Fruit fly (Drosophila melanogaster) whole organism, embryonic: Measurements from ENCODE around the gene CG4613.
A peak's percentile ranks its signal among the peaks of the same experiment; 100 is the strongest.

ENCODE experiments used
- BtbVII ChIP-seq: fragments of 200-800 bp; sonication (Bioruptor generic); optimal IDR thresholded peaks from 3 replicates; lab custom pipeline; 2017; ENCODE audit warnings: missing biosample characterization, mild to moderate bottlenecking, missing genetic modification characterization
- CG10209 ChIP-seq: fragments of 200-800 bp; sonication (Bioruptor generic); optimal IDR thresholded peaks from 3 replicates; lab custom pipeline; 2017; ENCODE audit warnings: missing biosample characterization, mild to moderate bottlenecking, missing genetic modification characterization, missing genetic modification reagents
- CG10462 ChIP-seq: fragments of 200-800 bp; sonication (Bioruptor generic); optimal IDR thresholded peaks from 2 replicates; lab custom pipeline; 2016; ENCODE audit warnings: missing biosample characterization, missing genetic modification characterization
- CG10654 ChIP-seq: fragments of 200-800 bp; sonication (Bioruptor generic); optimal IDR thresholded peaks from 2 replicates; lab custom pipeline; 2016; ENCODE audit warnings: missing biosample characterization, missing genetic modification characterization
- CG13775 ChIP-seq: fragments of 200-800 bp; sonication (Bioruptor generic); optimal IDR thresholded peaks from 3 replicates; lab custom pipeline; 2017; ENCODE audit warnings: missing biosample characterization, mild to moderate bottlenecking, missing genetic modification characterization
- CG13894 ChIP-seq: fragments of 200-800 bp; sonication (Bioruptor generic); optimal IDR thresholded peaks from 3 replicates; lab custom pipeline; 2018; ENCODE audit warnings: missing biosample characterization, mild to moderate bottlenecking, missing genetic modification characterization, moderate library complexity
- CG1529 ChIP-seq: fragments of 200-800 bp; sonication (Bioruptor generic); optimal IDR thresholded peaks from 3 replicates; lab custom pipeline; 2018; ENCODE audit warnings: missing biosample characterization, missing genetic modification characterization
- CG17385 ChIP-seq: fragments of 200-800 bp; sonication (Bioruptor generic); optimal IDR thresholded peaks from 3 replicates; lab custom pipeline; 2018; ENCODE audit warnings: missing biosample characterization, mild to moderate bottlenecking, missing genetic modification characterization
- CG17829 ChIP-seq: fragments of 200-800 bp; optimal IDR thresholded peaks from 2 replicates; lab custom pipeline; 2019; ENCODE audit warnings: missing biosample characterization, mild to moderate bottlenecking, missing genetic modification characterization, moderate library complexity
- CG2116 ChIP-seq: fragments of 200-800 bp; sonication (Bioruptor generic); optimal IDR thresholded peaks from 3 replicates; lab custom pipeline; 2018; ENCODE audit warnings: missing biosample characterization, mild to moderate bottlenecking, missing genetic modification characterization
- CG34422 ChIP-seq: fragments of 200-800 bp; sonication (Bioruptor generic); IDR thresholded peaks from 3 replicates; pipeline ENCODE4 v1.3.6; 2022; ENCODE audit warnings: missing biosample characterization, missing genetic modification characterization
- CG3726 ChIP-seq: fragments of 200-800 bp; sonication (Bioruptor generic); IDR thresholded peaks from 3 replicates; pipeline ENCODE4, ENCODE4 v1.3.6; 2022; ENCODE audit warnings: missing biosample characterization, missing genetic modification characterization
- CG4282 ChIP-seq: fragments of 200-800 bp; sonication (Bioruptor generic); optimal IDR thresholded peaks from 2 replicates; lab custom pipeline; 2016; ENCODE audit warnings: missing biosample characterization, missing genetic modification characterization
- CG5180 ChIP-seq: fragments of 200-800 bp; sonication (Bioruptor generic); optimal IDR thresholded peaks from 3 replicates; lab custom pipeline; 2017; ENCODE audit warnings: missing biosample characterization, missing genetic modification characterization, mild to moderate bottlenecking, moderate library complexity, missing genetic modification reagents
- CG6654 ChIP-seq: fragments of 200-800 bp; sonication (Bioruptor generic); optimal IDR thresholded peaks from 2 replicates; lab custom pipeline; 2017; ENCODE audit warnings: missing biosample characterization, mild to moderate bottlenecking, missing genetic modification characterization
- CG6683 ChIP-seq: fragments of 200-800 bp; sonication (Bioruptor generic); optimal IDR thresholded peaks from 2 replicates; lab custom pipeline; 2017; ENCODE audit warnings: missing biosample characterization, mild to moderate bottlenecking, missing genetic modification characterization, missing genetic modification reagents
- CG6854 ChIP-seq: fragments of 200-800 bp; sonication (Bioruptor generic); optimal IDR thresholded peaks from 3 replicates; lab custom pipeline; 2017; ENCODE audit warnings: missing biosample characterization, mild to moderate bottlenecking, missing genetic modification characterization
- CG7556 ChIP-seq: fragments of 200-800 bp; sonication (Bioruptor generic); optimal IDR thresholded peaks from 2 replicates; lab custom pipeline; 2017; ENCODE audit warnings: missing biosample characterization, mild to moderate bottlenecking, missing genetic modification characterization
- CG9609 ChIP-seq: fragments of 200-800 bp; sonication (Bioruptor generic); optimal IDR thresholded peaks from 3 replicates; lab custom pipeline; 2016; ENCODE audit warnings: missing biosample characterization, missing genetic modification characterization
- CG9817 ChIP-seq: fragments of 200-800 bp; sonication (Bioruptor generic); optimal IDR thresholded peaks from 2 replicates; lab custom pipeline; 2018; ENCODE audit warnings: missing biosample characterization, mild to moderate bottlenecking, missing genetic modification characterization, moderate library complexity
- CG9932 ChIP-seq: fragments of 200-800 bp; sonication (Bioruptor generic); IDR thresholded peaks from 2 replicates; pipeline ENCODE4 v1.3.6; 2022; ENCODE audit warnings: missing biosample characterization, missing genetic modification characterization
- Chrac-16 ChIP-seq: fragments of 200-800 bp; sonication (Bioruptor generic); optimal IDR thresholded peaks from 3 replicates; lab custom pipeline; 2016; ENCODE audit warnings: missing biosample characterization, missing genetic modification characterization
- Dfd ChIP-seq, 2 experiments: fragments of >200 bp; optimal IDR thresholded peaks; 2 replicates each; lab custom pipeline; 2017; ENCODE audit warnings: missing biosample characterization in 2 of 2, missing genetic modification characterization in 2 of 2
- Dp ChIP-seq: fragments of 200-800 bp; sonication (Bioruptor generic); optimal IDR thresholded peaks from 2 replicates; lab custom pipeline; 2018; ENCODE audit warnings: missing biosample characterization, mild to moderate bottlenecking, missing genetic modification characterization, moderate library complexity
- HLH54F ChIP-seq: fragments of 200-800 bp; sonication (Bioruptor generic); optimal IDR thresholded peaks from 3 replicates; lab custom pipeline; 2016; ENCODE audit warnings: missing biosample characterization, missing genetic modification characterization
- Hmr ChIP-seq: fragments of 200-800 bp; sonication (Bioruptor generic); optimal IDR thresholded peaks from 3 replicates; lab custom pipeline; 2017; ENCODE audit warnings: mild to moderate bottlenecking, missing biosample characterization, missing genetic modification reagents, missing genetic modification characterization
- Hmx ChIP-seq: fragments of 200-800 bp; sonication (Bioruptor generic); optimal IDR thresholded peaks from 2 replicates; lab custom pipeline; 2016; ENCODE audit warnings: missing biosample characterization, missing genetic modification characterization
- Hr3 ChIP-seq: fragments of 200-800 bp; sonication (Bioruptor generic); optimal IDR thresholded peaks from 3 replicates; lab custom pipeline; 2016; ENCODE audit warnings: missing biosample characterization, missing genetic modification characterization
- NC2β ChIP-seq: fragments of 200-800 bp; sonication (Bioruptor generic); optimal IDR thresholded peaks from 2 replicates; lab custom pipeline; 2016; ENCODE audit warnings: missing biosample characterization, missing genetic modification characterization
- Poxn ChIP-seq: fragments of 200-800 bp; sonication (Bioruptor generic); IDR thresholded peaks from 2 replicates; pipeline ENCODE4 v1.3.6; 2022; ENCODE audit warnings: missing biosample characterization, missing genetic modification characterization
- Rfx ChIP-seq: fragments of 200-800 bp; sonication (Bioruptor generic); IDR thresholded peaks from 2 replicates; pipeline ENCODE4 v1.3.6; 2022; ENCODE audit warnings: missing biosample characterization, missing genetic modification characterization
- Xrp1 ChIP-seq: fragments of 200-800 bp; sonication (Bioruptor generic); IDR thresholded peaks from 2 replicates; pipeline ENCODE4 v1.3.6; 2022; ENCODE audit warnings: missing biosample characterization, missing genetic modification characterization
- cwo ChIP-seq: fragments of 200-800 bp; sonication (Bioruptor generic); optimal IDR thresholded peaks from 3 replicates; lab custom pipeline; 2017; ENCODE audit warnings: missing biosample characterization, missing genetic modification characterization, mild to moderate bottlenecking, moderate library complexity, missing genetic modification reagents
- dysf ChIP-seq: fragments of 200-800 bp; sonication (Bioruptor generic); IDR thresholded peaks from 3 replicates; pipeline ENCODE4 v1.3.6; 2022; ENCODE audit warnings: missing biosample characterization, missing genetic modification characterization
- emc ChIP-seq: fragments of 200-800 bp; sonication (Bioruptor generic); optimal IDR thresholded peaks from 2 replicates; lab custom pipeline; 2016; ENCODE audit warnings: missing biosample characterization, missing genetic modification characterization
- exex ChIP-seq: fragments of 200-800 bp; sonication (Bioruptor generic); optimal IDR thresholded peaks from 4 replicates; lab custom pipeline; 2018; ENCODE audit warnings: missing biosample characterization, mild to moderate bottlenecking, missing genetic modification characterization, moderate library complexity
- fd102C ChIP-seq: fragments of 200-800 bp; sonication (Bioruptor generic); optimal IDR thresholded peaks from 2 replicates; lab custom pipeline; 2018; ENCODE audit warnings: missing biosample characterization, mild to moderate bottlenecking, missing genetic modification characterization, moderate library complexity
- fu2 ChIP-seq: fragments of 200-800 bp; sonication (Bioruptor generic); optimal IDR thresholded peaks from 2 replicates; lab custom pipeline; 2016; ENCODE audit warnings: missing biosample characterization, missing genetic modification characterization
- gem ChIP-seq: fragments of 200-800 bp; sonication (Bioruptor generic); optimal IDR thresholded peaks from 2 replicates; lab custom pipeline; 2019; ENCODE audit warnings: missing biosample characterization, mild to moderate bottlenecking, missing genetic modification characterization, moderate library complexity
- mirr ChIP-seq: fragments of 200-800 bp; sonication (Bioruptor generic); optimal IDR thresholded peaks from 3 replicates; lab custom pipeline; 2018; ENCODE audit warnings: missing biosample characterization, mild to moderate bottlenecking, missing genetic modification characterization
- nerfin-2 ChIP-seq: fragments of 200-800 bp; sonication (Bioruptor generic); IDR thresholded peaks from 2 replicates; pipeline ENCODE4 v1.3.6; 2022; ENCODE audit warnings: missing biosample characterization, missing genetic modification characterization; ENCODE audit not compliant: partially characterized antibody
- odd ChIP-seq: fragments of 200-800 bp; sonication (Bioruptor generic); optimal IDR thresholded peaks from 2 replicates; lab custom pipeline; 2017; ENCODE audit warnings: missing biosample characterization, mild to moderate bottlenecking, missing genetic modification characterization
- repo ChIP-seq: fragments of 200-800 bp; sonication (Bioruptor generic); optimal IDR thresholded peaks from 2 replicates; lab custom pipeline; 2016; ENCODE audit warnings: missing biosample characterization, missing genetic modification characterization
- row ChIP-seq: fragments of 200-800 bp; sonication (Bioruptor generic); IDR thresholded peaks from 3 replicates; pipeline ENCODE4 v1.3.6; 2022; ENCODE audit warnings: missing biosample characterization, missing genetic modification characterization
- stc ChIP-seq: fragments of 200-800 bp; sonication (Bioruptor generic); IDR thresholded peaks from 2 replicates; pipeline ENCODE4 v1.3.6; 2022; ENCODE audit warnings: missing biosample characterization, missing genetic modification characterization
- sug ChIP-seq: fragments of 200-800 bp; optimal IDR thresholded peaks from 2 replicates; lab custom pipeline; 2019; ENCODE audit warnings: missing biosample characterization, mild to moderate bottlenecking, missing genetic modification characterization, moderate library complexity
- twi ChIP-seq: fragments of 200-800 bp; optimal IDR thresholded peaks from 2 replicates; lab custom pipeline; 2019; ENCODE audit warnings: missing biosample characterization, mild to moderate bottlenecking, missing genetic modification characterization, moderate library complexity
- z ChIP-seq: fragments of 200-800 bp; sonication (Bioruptor generic); IDR thresholded peaks from 3 replicates; pipeline ENCODE4 v1.3.6; 2022; ENCODE audit warnings: missing biosample characterization, missing genetic modification characterization

The CG4613 gene

dm6 chr3L:14544987-14545943, 23.8 kb upstream of the CG4613 start (continued):
- TF ChIP-seq CG3726 (no peak), nerfin-2 (GFP tag; lab: Robert Waterston, UW) (peak; percentile 16; the same call in 1 of the 2 replicates), cwo (peak; percentile 56), z (GFP tag; lab: Robert Waterston, UW) (no peak), Rfx (GFP tag; lab: Robert Waterston, UW) (peak; percentile 34; the same call in 1 of the 2 replicates), CG6854 (GFP tag; lab: Kevin White, UChicago) (peak; percentile 13), Chrac-16 (GFP tag; lab: Kevin White, UChicago) (peak; percentile 14), fd102C (GFP tag; lab: Kevin White, UChicago) (no peak), CG10209 (GFP tag; lab: Kevin White, UChicago) (peak; percentile 53), repo (no peak), Hmr (peak; percentile 43), Hmx (GFP tag; lab: Kevin White, UChicago) (no peak), CG4282 (GFP tag; lab: Kevin White, UChicago) (no peak), CG6683 (GFP tag; lab: Kevin White, UChicago) (no peak), CG9609 (GFP tag; lab: Kevin White, UChicago) (peak; percentile 4), CG2116 (GFP tag; lab: Kevin White, UChicago) (peak; percentile 29), CG1529 (GFP tag; lab: Kevin White, UChicago) (peak; percentile 28), NC2β (GFP tag; lab: Kevin White, UChicago) (peak; percentile 44), CG10654 (GFP tag; lab: Kevin White, UChicago) (peak; percentile 37), odd (GFP tag; lab: Kevin White, UChicago) (peak; percentile 37), Xrp1 (GFP tag; lab: Robert Waterston, UW) (peak; percentile 34; the same call in 1 of the 2 replicates), Dfd (GFP tag; optimal IDR thresholded peaks at IDR 0.05; lab: Kevin White, UChicago) (no peak), Poxn (no peak), fu2 (no peak), gem (tag; lab: Kevin White, UChicago) (peak; percentile 70), CG34422 (GFP tag; lab: Robert Waterston, UW) (no peak), CG17385 (peak; percentile 48), mirr (peak; percentile 15), dysf (GFP tag; lab: Robert Waterston, UW) (peak; percentile 66; the same call in 1 of the 3 replicates), Hr3 (GFP tag; lab: Kevin White, UChicago) (peak; percentile 42), CG5180 (GFP tag; lab: Kevin White, UChicago) (peak; percentile 65), stc (no peak), exex (tag; lab: Kevin White, UChicago) (no peak), emc (GFP tag; lab: Kevin White, UChicago) (no peak), sug (tag; lab: Kevin White, UChicago) (peak; percentile 40), CG7556 (GFP tag; lab: Kevin White, UChicago) (peak; percentile 77), HLH54F (GFP tag; lab: Kevin White, UChicago) (peak; percentile 0), CG13775 (peak; percentile 6), CG9817 (tag; lab: Kevin White, UChicago) (peak; percentile 34), CG6654 (peak; percentile 51), row (peak; percentile 60), CG9932 (GFP tag; lab: Robert Waterston, UW) (no peak), CG10462 (GFP tag; lab: Kevin White, UChicago) (peak; percentile 0), Dp (GFP tag; lab: Kevin White, UChicago) (no peak), CG13894 (no peak), BtbVII (GFP tag; lab: Kevin White, UChicago) (peak; percentile 39), CG17829 (tag; lab: Kevin White, UChicago) (peak; percentile 63), twi (tag; lab: Kevin White, UChicago) (peak; percentile 12)
